Fruit fly (Drosophila melanogaster) whole organism, embryonic: ENCODE results near the gene CG7381.
A peak's percentile ranks its signal among the peaks of the same experiment; 100 is the strongest.

Experiments
- Abd-B ChIP-seq: fragments of 200-800 bp; sonication (Bioruptor generic); optimal IDR thresholded peaks from 2 replicates; lab custom pipeline; 2018; ENCODE audit warnings: missing biosample characterization, mild to moderate bottlenecking, missing genetic modification characterization, moderate library complexity
- CG1024 ChIP-seq: fragments of 200-800 bp; sonication (Bioruptor generic); IDR thresholded peaks from 2 replicates; pipeline ENCODE4 v1.3.6; 2022; ENCODE audit warnings: missing biosample characterization, missing genetic modification characterization
- CG10431 ChIP-seq: fragments of 200-800 bp; sonication (Bioruptor generic); optimal IDR thresholded peaks from 3 replicates; lab custom pipeline; 2018; ENCODE audit warnings: missing biosample characterization, mild to moderate bottlenecking, missing genetic modification characterization
- CG10565 ChIP-seq: fragments of 200-800 bp; sonication (Bioruptor generic); optimal IDR thresholded peaks from 3 replicates; lab custom pipeline; 2016; ENCODE audit warnings: missing biosample characterization, mild to moderate bottlenecking, missing genetic modification characterization
- CG1233 ChIP-seq: fragments of 200-800 bp; sonication (Bioruptor generic); optimal IDR thresholded peaks from 4 replicates; lab custom pipeline; 2018; ENCODE audit warnings: missing biosample characterization, mild to moderate bottlenecking, missing genetic modification characterization
- CG12942 ChIP-seq: fragments of 200-800 bp; sonication (Bioruptor generic); optimal IDR thresholded peaks from 3 replicates; lab custom pipeline; 2016; ENCODE audit warnings: missing biosample characterization, missing genetic modification characterization
- CG13775 ChIP-seq: fragments of 200-800 bp; sonication (Bioruptor generic); optimal IDR thresholded peaks from 3 replicates; lab custom pipeline; 2017; ENCODE audit warnings: missing biosample characterization, mild to moderate bottlenecking, missing genetic modification characterization
- CG13894 ChIP-seq: fragments of 200-800 bp; sonication (Bioruptor generic); optimal IDR thresholded peaks from 3 replicates; lab custom pipeline; 2018; ENCODE audit warnings: missing biosample characterization, mild to moderate bottlenecking, missing genetic modification characterization, moderate library complexity
- CG14860 ChIP-seq: fragments of 200-800 bp; sonication (Bioruptor generic); IDR thresholded peaks from 3 replicates; pipeline ENCODE4 v1.3.6; 2022; ENCODE audit warnings: missing biosample characterization, missing genetic modification characterization; ENCODE audit not compliant: partially characterized antibody
- CG15479 ChIP-seq: fragments of 200-800 bp; sonication (Bioruptor generic); optimal IDR thresholded peaks from 3 replicates; lab custom pipeline; 2019; ENCODE audit warnings: missing biosample characterization, mild to moderate bottlenecking, missing genetic modification characterization, moderate library complexity
- CG2120 ChIP-seq: fragments of 200-800 bp; sonication (Bioruptor generic); optimal IDR thresholded peaks from 3 replicates; lab custom pipeline; 2016; ENCODE audit warnings: missing biosample characterization, missing genetic modification characterization
- CG2712 ChIP-seq: fragments of 200-800 bp; optimal IDR thresholded peaks from 3 replicates; lab custom pipeline; 2019; ENCODE audit warnings: missing biosample characterization, mild to moderate bottlenecking, missing genetic modification characterization, moderate library complexity
- CG3281 ChIP-seq: fragments of 200-800 bp; sonication (Bioruptor generic); optimal IDR thresholded peaks from 3 replicates; lab custom pipeline; 2017; ENCODE audit warnings: missing biosample characterization, mild to moderate bottlenecking, missing genetic modification characterization
- CG3995 ChIP-seq: fragments of 200-800 bp; sonication (Bioruptor generic); optimal IDR thresholded peaks from 3 replicates; lab custom pipeline; 2016; ENCODE audit warnings: missing biosample characterization, missing genetic modification characterization
- CG4820 ChIP-seq: fragments of 200-800 bp; sonication (Bioruptor generic); optimal IDR thresholded peaks from 3 replicates; lab custom pipeline; 2016; ENCODE audit warnings: missing biosample characterization, missing genetic modification characterization
- CG5245 ChIP-seq: fragments of 200-800 bp; sonication (Bioruptor generic); optimal IDR thresholded peaks from 3 replicates; lab custom pipeline; 2016; ENCODE audit warnings: missing biosample characterization, missing genetic modification characterization
- CG6254 ChIP-seq: fragments of 200-800 bp; sonication (Bioruptor generic); optimal IDR thresholded peaks from 3 replicates; lab custom pipeline; 2017; ENCODE audit warnings: mild to moderate bottlenecking, missing biosample characterization, missing genetic modification reagents, missing genetic modification characterization
- CG6272 ChIP-seq: fragments of 200-800 bp; sonication (Bioruptor generic); IDR thresholded peaks from 2 replicates; pipeline ENCODE4 v1.3.6; 2022; ENCODE audit warnings: missing biosample characterization, missing genetic modification characterization
- CG8478 ChIP-seq: fragments of >200 bp; optimal IDR thresholded peaks from 2 replicates; lab custom pipeline; 2018
- CTCF ChIP-seq: fragments of 200-800 bp; sonication (Bioruptor generic); optimal IDR thresholded peaks from 2 replicates; lab custom pipeline; 2017; ENCODE audit warnings: missing biosample characterization, mild to moderate bottlenecking, missing genetic modification characterization, moderate library complexity
- Dad ChIP-seq: fragments of 200-800 bp; sonication (Bioruptor generic); optimal IDR thresholded peaks from 3 replicates; lab custom pipeline; 2016; ENCODE audit warnings: missing biosample characterization, missing genetic modification characterization
- Dfd ChIP-seq, 2 experiments: fragments of >200 bp; optimal IDR thresholded peaks; 2 replicates each; lab custom pipeline; 2017; ENCODE audit warnings: missing biosample characterization in 2 of 2, missing genetic modification characterization in 2 of 2
- Doc3 ChIP-seq: fragments of 200-800 bp; sonication (Bioruptor generic); IDR thresholded peaks from 3 replicates; pipeline ENCODE4 v1.3.6; 2022; ENCODE audit warnings: missing biosample characterization, missing genetic modification characterization; ENCODE audit not compliant: partially characterized antibody
- Drgx ChIP-seq: fragments of 200-800 bp; sonication (Bioruptor generic); IDR thresholded peaks from 2 replicates; pipeline ENCODE4 v1.3.6; 2022; ENCODE audit warnings: missing biosample characterization, missing genetic modification characterization
- Hmr ChIP-seq: fragments of 200-800 bp; sonication (Bioruptor generic); optimal IDR thresholded peaks from 3 replicates; lab custom pipeline; 2017; ENCODE audit warnings: mild to moderate bottlenecking, missing biosample characterization, missing genetic modification reagents, missing genetic modification characterization
- Hmx ChIP-seq: fragments of 200-800 bp; sonication (Bioruptor generic); optimal IDR thresholded peaks from 2 replicates; lab custom pipeline; 2016; ENCODE audit warnings: missing biosample characterization, missing genetic modification characterization
- Hr3 ChIP-seq: fragments of 200-800 bp; sonication (Bioruptor generic); optimal IDR thresholded peaks from 3 replicates; lab custom pipeline; 2016; ENCODE audit warnings: missing biosample characterization, missing genetic modification characterization
- Sox102F ChIP-seq: fragments of 200-800 bp; sonication (Bioruptor generic); optimal IDR thresholded peaks from 2 replicates; lab custom pipeline; 2018; ENCODE audit warnings: missing biosample characterization, mild to moderate bottlenecking, missing genetic modification characterization, moderate library complexity
- Spps ChIP-seq: fragments of 200-800 bp; sonication (Bioruptor generic); optimal IDR thresholded peaks from 2 replicates; lab custom pipeline; 2018; ENCODE audit warnings: missing biosample characterization, mild to moderate bottlenecking, missing genetic modification characterization
- Stat92E ChIP-seq, 3 experiments: fragments of >200 bp in 2 of 3; fragments of 200-800 bp in 1 of 3; sonication (Bioruptor generic) in 1 of 3; optimal IDR thresholded peaks; 2 replicates each; lab custom pipeline; 2017 to 2019; ENCODE audit warnings: missing biosample characterization in 3 of 3, missing genetic modification characterization in 3 of 3, mild to moderate bottlenecking in 1 of 3, moderate library complexity in 1 of 3
- bcd ChIP-seq: fragments of 200-800 bp; sonication (Bioruptor generic); optimal IDR thresholded peaks from 2 replicates; lab custom pipeline; 2017; ENCODE audit warnings: missing biosample characterization, mild to moderate bottlenecking, missing genetic modification characterization
- caup ChIP-seq: fragments of 200-800 bp; sonication (Bioruptor generic); optimal IDR thresholded peaks from 3 replicates; lab custom pipeline; 2017; ENCODE audit warnings: missing biosample characterization, mild to moderate bottlenecking, missing genetic modification characterization, moderate library complexity; ENCODE audit not compliant: severe bottlenecking
- crc ChIP-seq: fragments of 200-800 bp; sonication (Bioruptor generic); optimal IDR thresholded peaks from 2 replicates; lab custom pipeline; 2016; ENCODE audit warnings: missing biosample characterization, missing genetic modification characterization
- da ChIP-seq: fragments of 200-800 bp; sonication (Bioruptor generic); optimal IDR thresholded peaks from 2 replicates; lab custom pipeline; 2016; ENCODE audit warnings: missing biosample characterization, missing genetic modification characterization
- dimm ChIP-seq: fragments of 200-800 bp; sonication (Bioruptor generic); IDR thresholded peaks from 2 replicates; pipeline ENCODE4 v1.3.6; 2022; ENCODE audit warnings: missing biosample characterization, missing genetic modification characterization
- emc ChIP-seq: fragments of 200-800 bp; sonication (Bioruptor generic); optimal IDR thresholded peaks from 2 replicates; lab custom pipeline; 2016; ENCODE audit warnings: missing biosample characterization, missing genetic modification characterization
- eve ChIP-seq, 2 experiments: fragments of >200 bp; optimal IDR thresholded peaks; 2 replicates each; lab custom pipeline; 2017; ENCODE audit warnings: missing biosample characterization in 2 of 2, missing genetic modification characterization in 2 of 2
- fd64A ChIP-seq: fragments of 200-800 bp; sonication (Bioruptor generic); optimal IDR thresholded peaks from 3 replicates; lab custom pipeline; 2018; ENCODE audit warnings: missing biosample characterization, mild to moderate bottlenecking, missing genetic modification characterization
- fru ChIP-seq: fragments of >200 bp; optimal IDR thresholded peaks from 2 replicates; lab custom pipeline; 2017
- gce ChIP-seq: fragments of 200-800 bp; sonication (Bioruptor generic); IDR thresholded peaks from 3 replicates; pipeline ENCODE4 v1.3.6; 2022; ENCODE audit warnings: missing biosample characterization, missing genetic modification characterization
- grn ChIP-seq: fragments of 200-800 bp; sonication (Bioruptor generic); optimal IDR thresholded peaks from 3 replicates; lab custom pipeline; 2017; ENCODE audit warnings: missing biosample characterization, missing genetic modification characterization
- ham ChIP-seq: fragments of 200-800 bp; sonication (Bioruptor generic); IDR thresholded peaks from 2 replicates; pipeline ENCODE4 v1.3.6; 2022; ENCODE audit warnings: missing biosample characterization, missing genetic modification characterization
- her ChIP-seq: fragments of 200-800 bp; sonication (Bioruptor generic); optimal IDR thresholded peaks from 2 replicates; lab custom pipeline; 2016; ENCODE audit warnings: missing biosample characterization, missing genetic modification characterization
- insv ChIP-seq, 2 experiments: fragments of 200-800 bp; sonication (Bioruptor generic); optimal IDR thresholded peaks; 3 replicates each; lab custom pipeline; 2016 to 2018; ENCODE audit warnings: missing biosample characterization in 2 of 2, missing genetic modification characterization in 2 of 2
- maf-S ChIP-seq: fragments of 200-800 bp; sonication (Bioruptor generic); optimal IDR thresholded peaks from 2 replicates; lab custom pipeline; 2016; ENCODE audit warnings: missing biosample characterization, missing genetic modification characterization
- mam ChIP-seq: fragments of 200-800 bp; sonication (Bioruptor generic); optimal IDR thresholded peaks from 3 replicates; lab custom pipeline; 2016; ENCODE audit warnings: missing biosample characterization, missing genetic modification characterization
- pho ChIP-seq: fragments of 200-800 bp; sonication (Bioruptor generic); optimal IDR thresholded peaks from 2 replicates; lab custom pipeline; 2016; ENCODE audit warnings: missing biosample characterization, missing genetic modification characterization
- rib ChIP-seq: fragments of 200-800 bp; sonication (Bioruptor generic); IDR thresholded peaks from 2 replicates; pipeline ENCODE4 v1.3.6; 2022; ENCODE audit warnings: missing biosample characterization, missing genetic modification characterization
- seq ChIP-seq: fragments of 200-800 bp; sonication (Bioruptor generic); IDR thresholded peaks from 2 replicates; pipeline ENCODE4 v1.3.6; 2022; ENCODE audit warnings: missing biosample characterization, missing genetic modification characterization
- shn ChIP-seq: fragments of 200-800 bp; sonication (Bioruptor generic); optimal IDR thresholded peaks from 3 replicates; lab custom pipeline; 2016; ENCODE audit warnings: missing biosample characterization, missing genetic modification characterization
- wek ChIP-seq: fragments of 200-800 bp; sonication (Bioruptor generic); optimal IDR thresholded peaks from 3 replicates; lab custom pipeline; 2018; ENCODE audit warnings: missing biosample characterization, mild to moderate bottlenecking, missing genetic modification characterization, moderate library complexity

The CG7381 gene

dm6 chr3R:12982167-12982981 is 5.1 kb upstream of the CG7381 start (continued):
- TF ChIP-seq da (no peak), caup (GFP tag; lab: Kevin White, UChicago) (peak; percentile 78), dimm (GFP tag; lab: Robert Waterston, UW) (0 out of 2 replicates have a peak, but pooled peaks have one; percentile 23), fru (lab: Kevin White, UChicago) (no peak), Hmx (GFP tag; lab: Kevin White, UChicago) (peak; percentile 63), CG6272 (GFP tag; lab: Robert Waterston, UW) (no peak), Sox102F (peak; percentile 75), seq (GFP tag; lab: Robert Waterston, UW) (peak; percentile 76), grn (GFP tag; lab: Kevin White, UChicago) (peak; percentile 32), eve (GFP tag; optimal IDR thresholded peaks at IDR 0.05; lab: Kevin White, UChicago) (no peak), Hmr (GFP tag; lab: Kevin White, UChicago) (peak; percentile 84), CG15479 (GFP tag; lab: Kevin White, UChicago) (no peak), mam (peak; percentile 13), her (no peak), CG13894 (peak; percentile 71), emc (no peak), Hr3 (GFP tag; lab: Kevin White, UChicago) (peak; percentile 3), CG13775 (peak; percentile 77), insv (GFP tag; optimal IDR thresholded peaks at IDR 0.05; lab: Kevin White, UChicago) (peak in 1 of 2 experiments; percentile 28), CG3281 (GFP tag; lab: Kevin White, UChicago) (peak; percentile 91), CG14860 (GFP tag; lab: Robert Waterston, UW) (no peak), Drgx (peak; percentile 70), ham (GFP tag; lab: Robert Waterston, UW) (no peak), maf-S (GFP tag; lab: Kevin White, UChicago) (no peak), CG5245 (GFP tag; lab: Kevin White, UChicago) (no peak), fd64A (GFP tag; lab: Kevin White, UChicago) (no peak), gce (GFP tag; lab: Robert Waterston, UW) (no peak; the same call in 2 of the 3 replicates), CG1233 (GFP tag; lab: Kevin White, UChicago) (peak; percentile 80), Abd-B (GFP tag; lab: Kevin White, UChicago) (peak; percentile 67), CG12942 (GFP tag; lab: Kevin White, UChicago) (peak; percentile 20), bcd (GFP tag; lab: Kevin White, UChicago) (peak; percentile 79), CG1024 (GFP tag; lab: Robert Waterston, UW) (no peak), CG4820 (GFP tag; lab: Kevin White, UChicago) (peak; percentile 33), Doc3 (GFP tag; lab: Robert Waterston, UW) (no peak), CG2712 (tag; lab: Kevin White, UChicago) (peak; percentile 63), Stat92E (GFP tag; optimal IDR thresholded peaks at IDR 0.05; lab: Kevin White, UChicago) (no peak), pho (no peak), crc (GFP tag; lab: Kevin White, UChicago) (peak; percentile 13), Dad (GFP tag; lab: Kevin White, UChicago) (no peak), rib (GFP tag; lab: Robert Waterston, UW) (peak; percentile 43; the same call in 1 of the 2 replicates), CG8478 (lab: Kevin White, UChicago) (peak; percentile 90), wek (GFP tag; lab: Kevin White, UChicago) (peak; percentile 19), Spps (tag; lab: Kevin White, UChicago) (no peak), CTCF (GFP tag; lab: Kevin White, UChicago) (no peak), CG2120 (peak; percentile 83), shn (GFP tag; lab: Kevin White, UChicago) (no peak), CG6254 (GFP tag; lab: Kevin White, UChicago) (peak; percentile 50), CG3995 (GFP tag; lab: Kevin White, UChicago) (peak; percentile 50), CG10565 (GFP tag; lab: Kevin White, UChicago) (peak; percentile 16), Dfd (GFP tag; optimal IDR thresholded peaks at IDR 0.05; lab: Kevin White, UChicago) (no peak), CG10431 (GFP tag; lab: Kevin White, UChicago) (no peak)
